Fruit fly (Drosophila melanogaster): ENCODE results near the gene Grp170.

The Grp170 gene

dm6 chrX:2242897-2243296, 32.0 kb downstream of the Grp170 start:
- TF ChIP-seq CG30403 (GFP tag; optimal IDR thresholded peaks at IDR 0.05) = no peak
- TF ChIP-seq croc (GFP tag; conservative IDR thresholded peaks at IDR 0.05) = no peak
- no peak for TF ChIP-seq phol (tag; optimal IDR thresholded peaks at IDR 0.05)
- no peak for TF ChIP-seq CG7928 (GFP tag; optimal IDR thresholded peaks at IDR 0.05)
- TF ChIP-seq Hr39 (optimal IDR thresholded peaks at IDR 0.05) = peak; percentile 76
- no peak for TF ChIP-seq Fer3 (tag; optimal IDR thresholded peaks at IDR 0.05)
- TF ChIP-seq CG32772 (GFP tag; IDR thresholded peaks at IDR 0.05) = no peak

dm6 chrX:2241842-2242241, 33.0 kb downstream of the Grp170 start, which contains the start of gene kz:
Gene kz (minus strand): TSS chrX:2242035.
- TF ChIP-seq Dad (GFP tag; optimal IDR thresholded peaks at IDR 0.05) (no peak), CG2129 (GFP tag; IDR thresholded peaks at IDR 0.05; ENCODE audit: partially characterized antibody) (0 out of 2 replicates have a peak, but pooled peaks have one; percentile 21), repo (GFP tag; optimal IDR thresholded peaks at IDR 0.05) (no peak), gsb-n (tag; optimal IDR thresholded peaks at IDR 0.05) (no peak), fd3F (GFP tag; optimal IDR thresholded peaks at IDR 0.05) (no peak), gcm2 (GFP tag; optimal IDR thresholded peaks at IDR 0.05) (no peak), ranshi (GFP tag; IDR thresholded peaks at IDR 0.05) (no peak), sens-2 (GFP tag; IDR thresholded peaks at IDR 0.05) (no peak), row (GFP tag; IDR thresholded peaks at IDR 0.05) (peak; percentile 57; the same call in 1 of the 3 replicates), tgo (GFP tag; IDR thresholded peaks at IDR 0.05) (no peak), Aef1 (GFP tag; IDR thresholded peaks at IDR 0.05) (no peak), aop (GFP tag; IDR thresholded peaks at IDR 0.05) (no peak), CG8478 (optimal IDR thresholded peaks at IDR 0.05) (no peak), dysf (GFP tag; IDR thresholded peaks at IDR 0.05) (no peak), CG12155 (GFP tag; optimal IDR thresholded peaks at IDR 0.05) (no peak), Tbp (GFP tag; optimal IDR thresholded peaks at IDR 0.05) (no peak), lov (optimal IDR thresholded peaks at IDR 0.05) (no peak), lov (GFP tag; IDR thresholded peaks at IDR 0.05) (no peak), insv (GFP tag; optimal IDR thresholded peaks at IDR 0.05) (no peak), tx (GFP tag; optimal IDR thresholded peaks at IDR 0.05) (no peak), cg (GFP tag; optimal IDR thresholded peaks at IDR 0.05) (peak; percentile 23), CG18011 (GFP tag; optimal IDR thresholded peaks at IDR 0.05) (no peak), CG12104 (GFP tag; optimal IDR thresholded peaks at IDR 0.05) (no peak), CG1233 (GFP tag; optimal IDR thresholded peaks at IDR 0.05) (no peak), so (GFP tag; IDR thresholded peaks at IDR 0.05) (no peak), CG1647 (GFP tag; optimal IDR thresholded peaks at IDR 0.05) (no peak), HLH4C (GFP tag; IDR thresholded peaks at IDR 0.05; ENCODE audit: partially characterized antibody) (peak; percentile 99), GATAe (GFP tag; conservative IDR thresholded peaks at IDR 0.05) (no peak), CG31441 (GFP tag; IDR thresholded peaks at IDR 0.05) (no peak), toy (GFP tag; IDR thresholded peaks at IDR 0.05) (no peak), Bteb2 (GFP tag; optimal IDR thresholded peaks at IDR 0.05) (no peak), CG4404 (GFP tag; IDR thresholded peaks at IDR 0.05) (no peak), fd96Cb (tag; optimal IDR thresholded peaks at IDR 0.05) (no peak), CHES-1-like (GFP tag; optimal IDR thresholded peaks at IDR 0.05) (no peak), CG14860 (GFP tag; IDR thresholded peaks at IDR 0.05; ENCODE audit: partially characterized antibody) (peak; percentile 98), Dip2 (GFP tag; IDR thresholded peaks at IDR 0.05) (no peak), gsb (GFP tag; IDR thresholded peaks at IDR 0.05) (no peak), CG9817 (tag; optimal IDR thresholded peaks at IDR 0.05) (no peak), dpn (GFP tag; optimal IDR thresholded peaks at IDR 0.05) (no peak), Side (GFP tag; optimal IDR thresholded peaks at IDR 0.05) (no peak), ssp (GFP tag; IDR thresholded peaks at IDR 0.05) (peak; percentile 94), MTF-1 (GFP tag; optimal IDR thresholded peaks at IDR 0.05; ENCODE audit: borderline replicate concordance) (no peak), zfh1 (GFP tag; IDR thresholded peaks at IDR 0.05) (no peak), gfzf (GFP tag; optimal IDR thresholded peaks at IDR 0.05) (peak; percentile 50), Hsf (GFP tag; optimal IDR thresholded peaks at IDR 0.05) (no peak), Myb (GFP tag; optimal IDR thresholded peaks at IDR 0.05) (peak; percentile 34)

All from whole organism, embryonic.